Comparison of ENCODE assay signal across 7 worm cellular contexts in the genomic region with DNA sequence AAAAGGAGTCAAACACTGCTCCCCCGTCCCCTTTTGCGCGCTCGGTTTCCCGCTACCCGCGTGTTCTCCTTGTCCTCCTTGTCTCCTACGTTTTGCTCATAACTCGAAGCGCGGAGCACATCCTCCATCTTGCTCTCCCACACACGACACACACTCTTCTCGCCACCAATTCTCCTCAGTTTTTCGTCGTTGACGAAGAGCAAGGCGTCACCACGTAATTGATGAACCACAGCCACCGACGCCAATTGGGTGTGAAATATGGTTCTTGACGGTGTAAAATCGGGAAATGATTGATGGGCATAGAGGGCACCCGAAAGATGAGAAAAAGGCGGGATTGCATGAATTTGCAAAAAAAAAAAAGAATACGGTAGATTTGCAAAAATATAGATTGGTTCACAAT.
A peak's percentile ranks its signal among the peaks of the same experiment; 100 is the strongest.
TF ChIP-seq lines count a peak whose summit lies in the region.

No protein-coding gene starts in this region.

TF ChIP-seq in whole organism, L2 larva, 48 proteins besides CTCF, POLR2A, EP300 and RAD21:
- peak; percentile 58 for TF ChIP-seq mab-5 (tag; optimal IDR thresholded peaks at IDR 0.05; lab: Kevin White, UChicago)
- no peak for TF ChIP-seq sma-3 (GFP tag; optimal IDR thresholded peaks at IDR 0.05; lab: Kevin White, UChicago)
- TF ChIP-seq snpc-4 (tag; optimal IDR thresholded peaks at IDR 0.05; lab: Kevin White, UChicago) = no peak

TF ChIP-seq in whole organism, L3 larva, 47 proteins besides CTCF, POLR2A, EP300 and RAD21:
- no peak for TF ChIP-seq skn-1 (tag; optimal IDR thresholded peaks at IDR 0.05; lab: Kevin White, UChicago)
- TF ChIP-seq lin-39 (tag; optimal IDR thresholded peaks at IDR 0.05; lab: Kevin White, UChicago) = peak; percentile 59

TF ChIP-seq in whole organism, L4 larva, 104 proteins besides CTCF, POLR2A, EP300 and RAD21:
- TF ChIP-seq lin-13 (GFP tag; optimal IDR thresholded peaks at IDR 0.05; lab: Kevin White, UChicago) (no peak), lsy-2 (tag; optimal IDR thresholded peaks at IDR 0.05; lab: Kevin White, UChicago) (no peak), set-16 (GFP tag; IDR thresholded peaks at IDR 0.05; lab: Robert Waterston, UW) (peak; percentile 39), gei-8 (GFP tag; optimal IDR thresholded peaks at IDR 0.05; lab: Kevin White, UChicago) (no peak), unc-62 (GFP tag; optimal IDR thresholded peaks at IDR 0.05 in 1 of 2; lab: Kevin White, UChicago) (peak in 1 of 2 experiments; percentile 97), unc-62 (tag; optimal IDR thresholded peaks at IDR 0.05; lab: Kevin White, UChicago) (no peak), tag-97 (GFP tag; IDR thresholded peaks at IDR 0.05; lab: Robert Waterston, UW) (no peak), aha-1 (tag; lab: Kevin White, UChicago) (peak; percentile 53), php-3 (GFP tag; IDR thresholded peaks at IDR 0.05; lab: Robert Waterston, UW) (no peak)

TF ChIP-seq in whole organism, late embryonic, 69 proteins besides CTCF, POLR2A, EP300 and RAD21:
- TF ChIP-seq ceh-14 (tag; optimal IDR thresholded peaks at IDR 0.05; lab: Kevin White, UChicago) = no peak
- peak; percentile 25 for TF ChIP-seq ceh-31 (tag; optimal IDR thresholded peaks at IDR 0.05; lab: Kevin White, UChicago)
- no peak for TF ChIP-seq sox-4 (tag; optimal IDR thresholded peaks at IDR 0.05; lab: Kevin White, UChicago)
- no peak for TF ChIP-seq ceh-2 (tag; optimal IDR thresholded peaks at IDR 0.05; lab: Kevin White, UChicago)
- no peak for TF ChIP-seq F13H6.1 (tag; optimal IDR thresholded peaks at IDR 0.05; lab: Kevin White, UChicago)
- no peak for TF ChIP-seq zip-5 (tag; optimal IDR thresholded peaks at IDR 0.05; lab: Kevin White, UChicago)
- no peak for TF ChIP-seq Y22D7AL.16 (tag; optimal IDR thresholded peaks at IDR 0.05; lab: Kevin White, UChicago)
- TF ChIP-seq unc-55 (GFP tag; optimal IDR thresholded peaks at IDR 0.05; lab: Kevin White, UChicago) = peak; percentile 69
- TF ChIP-seq elt-2 (tag; optimal IDR thresholded peaks at IDR 0.05; lab: Kevin White, UChicago) = no peak
- TF ChIP-seq unc-42 (tag; optimal IDR thresholded peaks at IDR 0.05; lab: Kevin White, UChicago) = peak; percentile 16
- no peak for TF ChIP-seq mec-3 (tag; optimal IDR thresholded peaks at IDR 0.05; lab: Kevin White, UChicago; ENCODE audit: borderline replicate concordance)
- TF ChIP-seq ceh-18 (tag; optimal IDR thresholded peaks at IDR 0.05; lab: Kevin White, UChicago) = no peak
- TF ChIP-seq rnt-1 (tag; optimal IDR thresholded peaks at IDR 0.05; lab: Kevin White, UChicago) = peak; percentile 3

TF ChIP-seq in whole organism, midembryonic, 9 proteins besides CTCF, POLR2A, EP300 and RAD21:
- TF ChIP-seq flt-1 (GFP tag; IDR thresholded peaks at IDR 0.05; lab: Robert Waterston, UW) (no peak), med-1 (GFP tag; optimal IDR thresholded peaks at IDR 0.05; lab: Kevin White, UChicago; ENCODE audit: insufficient read depth) (no peak), klf-2 (GFP tag; conservative IDR thresholded peaks at IDR 0.05; lab: Robert Waterston, UW) (0 out of 2 replicates have a peak, but pooled peaks have one; percentile 27), ztf-29 (GFP tag; IDR thresholded peaks at IDR 0.05; lab: Robert Waterston, UW) (no peak)

TF ChIP-seq in whole organism, mixed stage, embryonic, 35 proteins besides CTCF, POLR2A, EP300 and RAD21:
- TF ChIP-seq ces-1 (GFP tag; optimal IDR thresholded peaks at IDR 0.05; lab: Kevin White, UChicago) (peak; percentile 8), lin-13 (tag; optimal IDR thresholded peaks at IDR 0.05; lab: Kevin White, UChicago) (no peak), unc-120 (tag; optimal IDR thresholded peaks at IDR 0.05; lab: Kevin White, UChicago; ENCODE audit: poor library complexity, severe bottlenecking) (peak; percentile 14), mab-5 (tag; optimal IDR thresholded peaks at IDR 0.05; lab: Kevin White, UChicago) (peak; percentile 39), unc-62 (GFP tag; optimal IDR thresholded peaks at IDR 0.05; lab: Kevin White, UChicago) (peak; percentile 74), nhr-2 (tag; optimal IDR thresholded peaks at IDR 0.05; lab: Kevin White, UChicago) (no peak), hlh-1 (tag; optimal IDR thresholded peaks at IDR 0.05; lab: Kevin White, UChicago) (peak; percentile 58)

TF ChIP-seq in whole organism, young adult, 124 proteins besides CTCF, POLR2A, EP300 and RAD21:
- TF ChIP-seq attf-3 (GFP tag; conservative IDR thresholded peaks at IDR 0.05; lab: Robert Waterston, UW) (no peak), ceh-27 (GFP tag; optimal IDR thresholded peaks at IDR 0.05; lab: Kevin White, UChicago) (no peak), zfh-2 (GFP tag; conservative IDR thresholded peaks at IDR 0.05; lab: Robert Waterston, UW) (peak; percentile 50)
